Worm (Caenorhabditis elegans) whole organism, L3 larva: Measurements from ENCODE around the gene R02D5.9.

Experiments used
- ZK546.5 ChIP-seq: sonication (generic microtip); optimal IDR thresholded peaks from 2 replicates; lab custom pipeline; 2017; ENCODE audit warnings: missing biosample characterization, missing genetic modification characterization
- ama-1 ChIP-seq: fragments of 150-350 bp; optimal IDR thresholded peaks from 2 replicates; lab custom pipeline; 2018
- fos-1 ChIP-seq: fragments of 150-350 bp; optimal IDR thresholded peaks from 2 replicates; lab custom pipeline; 2014; ENCODE audit warnings: missing biosample characterization, missing genetic modification characterization
- sea-2 ChIP-seq: fragments of 150-350 bp; sonication (generic microtip); optimal IDR thresholded peaks from 4 replicates; lab custom pipeline; 2014; ENCODE audit warnings: missing biosample characterization, missing genetic modification reagents, missing genetic modification characterization

DNA sequence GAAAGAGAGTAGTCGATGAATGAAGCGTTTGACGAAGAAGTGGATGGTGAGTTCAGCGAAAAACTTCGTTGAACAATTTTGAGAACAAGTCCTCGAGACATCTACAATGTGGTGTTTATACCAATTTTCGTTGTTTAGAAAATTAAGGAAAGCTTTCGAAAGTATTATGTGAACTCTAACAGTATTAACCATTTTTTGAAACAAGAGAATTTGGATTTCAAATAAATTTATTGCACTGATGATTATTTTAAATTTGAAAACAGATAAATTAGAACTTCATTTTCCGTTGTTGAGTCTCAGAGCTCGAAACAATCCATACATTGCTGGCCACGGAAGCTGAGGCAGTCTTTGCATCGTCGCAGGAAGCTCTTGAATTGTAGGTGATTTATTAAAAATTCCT, 11.6 kb upstream of the R02D5.9 start, which contains the start of gene C53A5.16:
- TF ChIP-seq ZK546.5 (tag; lab: Kevin White, UChicago) (no peak), fos-1 (tag; lab: Kevin White, UChicago) (no peak), sea-2 (GFP tag; lab: Kevin White, UChicago) (no peak), ama-1 (lab: Kevin White, UChicago) (no peak)
